Fruit fly (Drosophila melanogaster): ENCODE data around the gene Tsen34.
A peak's percentile ranks its signal among the peaks of the same experiment; 100 is the strongest.

Gene Tsen34

dm6 chr3L:14759984-14760626 is 1.5 kb downstream of the Tsen34 start:
- TF ChIP-seq sage (GFP tag; optimal IDR thresholded peaks at IDR 0.05) = peak; percentile 13
- no peak for TF ChIP-seq brk (GFP tag; optimal IDR thresholded peaks at IDR 0.05)
- no peak for TF ChIP-seq Vsx2 (GFP tag; optimal IDR thresholded peaks at IDR 0.05; ENCODE audit: partially characterized antibody)
- TF ChIP-seq dmrt93B (GFP tag; optimal IDR thresholded peaks at IDR 0.05) = no peak
- no peak for TF ChIP-seq GATAd (GFP tag; optimal IDR thresholded peaks at IDR 0.05)
- peak; percentile 27 for TF ChIP-seq Hnf4 (GFP tag; optimal IDR thresholded peaks at IDR 0.05)
- TF ChIP-seq br (GFP tag; optimal IDR thresholded peaks at IDR 0.05) = peak; percentile 47
- TF ChIP-seq usp (GFP tag; optimal IDR thresholded peaks at IDR 0.05) = no peak
- no peak for TF ChIP-seq pan (optimal IDR thresholded peaks at IDR 0.05)
- TF ChIP-seq CG9705 (GFP tag; optimal IDR thresholded peaks at IDR 0.05) = no peak
- no peak for TF ChIP-seq Hr78 (GFP tag; optimal IDR thresholded peaks at IDR 0.05)
- peak; percentile 37 for TF ChIP-seq rgr (GFP tag; optimal IDR thresholded peaks at IDR 0.05)
- TF ChIP-seq h (GFP tag; optimal IDR thresholded peaks at IDR 0.05) = peak; percentile 34
- TF ChIP-seq CG32264 (GFP tag; optimal IDR thresholded peaks at IDR 0.05) = no peak
- TF ChIP-seq foxo (GFP tag; optimal IDR thresholded peaks at IDR 0.05) = peak in 1 of 2 experiments; percentile 54
- no peak for TF ChIP-seq psq (GFP tag; optimal IDR thresholded peaks at IDR 0.05)
- TF ChIP-seq Abd-B (GFP tag; optimal IDR thresholded peaks at IDR 0.05) = no peak
- TF ChIP-seq tai (GFP tag; optimal IDR thresholded peaks at IDR 0.05) = peak; percentile 52
- TF ChIP-seq Jra (GFP tag; optimal IDR thresholded peaks at IDR 0.05) = peak; percentile 49
- TF ChIP-seq HLH106 (tag; optimal IDR thresholded peaks at IDR 0.05) = no peak
- no peak for TF ChIP-seq woc (GFP tag; optimal IDR thresholded peaks at IDR 0.05)
- TF ChIP-seq fru (GFP tag; optimal IDR thresholded peaks at IDR 0.05) = peak; percentile 57
- peak; percentile 76 to 85 for TF ChIP-seq dl (GFP tag; optimal IDR thresholded peaks at IDR 0.05; ENCODE audit: insufficient read depth in 1 of 2, partially characterized antibody in 2 of 2)
- no peak for TF ChIP-seq Dfd (GFP tag; optimal IDR thresholded peaks at IDR 0.05)
- TF ChIP-seq Rel (GFP tag; optimal IDR thresholded peaks at IDR 0.05) = no peak
- no peak for TF ChIP-seq Rel (tag; optimal IDR thresholded peaks at IDR 0.05)
- no peak for TF ChIP-seq Mio (GFP tag; optimal IDR thresholded peaks at IDR 0.05)
- TF ChIP-seq Hr83 (GFP tag; optimal IDR thresholded peaks at IDR 0.05; ENCODE audit: poor library complexity, severe bottlenecking) = peak; percentile 35
- TF ChIP-seq OdsH (GFP tag; optimal IDR thresholded peaks at IDR 0.05) = no peak
- peak; percentile 91 for TF ChIP-seq Dif (GFP tag; optimal IDR thresholded peaks at IDR 0.05; ENCODE audit: partially characterized antibody)
- TF ChIP-seq N (GFP tag; optimal IDR thresholded peaks at IDR 0.05) = no peak
- TF ChIP-seq CrebA (GFP tag; optimal IDR thresholded peaks at IDR 0.05; ENCODE audit: borderline replicate concordance) = no peak
- no peak for TF ChIP-seq jim (GFP tag; optimal IDR thresholded peaks at IDR 0.05)
- TF ChIP-seq dsf (GFP tag; optimal IDR thresholded peaks at IDR 0.05; ENCODE audit: borderline replicate concordance) = no peak
- TF ChIP-seq Myc (optimal IDR thresholded peaks at IDR 0.05) = no peak
- TF ChIP-seq sv (GFP tag; optimal IDR thresholded peaks at IDR 0.05) = peak; percentile 68
- no peak for TF ChIP-seq lola (GFP tag; optimal IDR thresholded peaks at IDR 0.05)
- peak; percentile 22 for TF ChIP-seq Sp1 (GFP tag; optimal IDR thresholded peaks at IDR 0.05)
- TF ChIP-seq ey (GFP tag; optimal IDR thresholded peaks at IDR 0.05) = peak; percentile 49

- peak; percentile 32 for TF ChIP-seq Dif (GFP tag; optimal IDR thresholded peaks at IDR 0.05; ENCODE audit: partially characterized antibody)
- peak; percentile 99 for TF ChIP-seq h (GFP tag; optimal IDR thresholded peaks at IDR 0.05)
- TF ChIP-seq HLH106 (tag; optimal IDR thresholded peaks at IDR 0.05) = peak; percentile 100
- TF ChIP-seq CrebA (GFP tag; optimal IDR thresholded peaks at IDR 0.05; ENCODE audit: borderline replicate concordance) = peak; percentile 95
- TF ChIP-seq CG32264 (GFP tag; optimal IDR thresholded peaks at IDR 0.05) = peak; percentile 95
- peak; percentile 97 for TF ChIP-seq Hnf4 (GFP tag; optimal IDR thresholded peaks at IDR 0.05)
- peak; percentile 92 for TF ChIP-seq Mio (GFP tag; optimal IDR thresholded peaks at IDR 0.05)
- peak; percentile 99 for TF ChIP-seq fru (GFP tag; optimal IDR thresholded peaks at IDR 0.05)
- TF ChIP-seq pan (optimal IDR thresholded peaks at IDR 0.05) = no peak
- peak; percentile 99 for TF ChIP-seq CG9705 (GFP tag; optimal IDR thresholded peaks at IDR 0.05)
- peak; percentile 99 for TF ChIP-seq psq (GFP tag; optimal IDR thresholded peaks at IDR 0.05)
- TF ChIP-seq Dfd (GFP tag; optimal IDR thresholded peaks at IDR 0.05) = peak; percentile 98
- TF ChIP-seq brk (GFP tag; optimal IDR thresholded peaks at IDR 0.05) = peak; percentile 95
- TF ChIP-seq ey (GFP tag; optimal IDR thresholded peaks at IDR 0.05) = peak; percentile 99
- peak; percentile 93 for TF ChIP-seq dsf (GFP tag; optimal IDR thresholded peaks at IDR 0.05; ENCODE audit: borderline replicate concordance)
- TF ChIP-seq Sp1 (GFP tag; optimal IDR thresholded peaks at IDR 0.05) = peak; percentile 99
- TF ChIP-seq br (GFP tag; optimal IDR thresholded peaks at IDR 0.05) = peak; percentile 99
- no peak for TF ChIP-seq N (GFP tag; optimal IDR thresholded peaks at IDR 0.05)
- peak; percentile 90 to 100 for TF ChIP-seq foxo (GFP tag; optimal IDR thresholded peaks at IDR 0.05)
- peak; percentile 98 for TF ChIP-seq tai (GFP tag; optimal IDR thresholded peaks at IDR 0.05)
- no peak for TF ChIP-seq Abd-B (GFP tag; optimal IDR thresholded peaks at IDR 0.05)
- TF ChIP-seq dl (GFP tag; optimal IDR thresholded peaks at IDR 0.05; ENCODE audit: insufficient read depth in 1 of 2, partially characterized antibody in 2 of 2) = peak; percentile 52
- TF ChIP-seq Vsx2 (GFP tag; optimal IDR thresholded peaks at IDR 0.05; ENCODE audit: partially characterized antibody) = no peak
- peak; percentile 91 for TF ChIP-seq GATAd (GFP tag; optimal IDR thresholded peaks at IDR 0.05)
- TF ChIP-seq OdsH (GFP tag; optimal IDR thresholded peaks at IDR 0.05) = peak; percentile 99
- TF ChIP-seq Rel (GFP tag; optimal IDR thresholded peaks at IDR 0.05) = peak; percentile 95
- TF ChIP-seq Rel (tag; optimal IDR thresholded peaks at IDR 0.05) = peak; percentile 96
- peak; percentile 99 for TF ChIP-seq dmrt93B (GFP tag; optimal IDR thresholded peaks at IDR 0.05)
- peak; percentile 99 for TF ChIP-seq woc (GFP tag; optimal IDR thresholded peaks at IDR 0.05)
- TF ChIP-seq usp (GFP tag; optimal IDR thresholded peaks at IDR 0.05) = peak; percentile 22
- TF ChIP-seq Myc (optimal IDR thresholded peaks at IDR 0.05) = no peak
- no peak for TF ChIP-seq Hr83 (GFP tag; optimal IDR thresholded peaks at IDR 0.05; ENCODE audit: poor library complexity, severe bottlenecking)
- no peak for TF ChIP-seq Hr78 (GFP tag; optimal IDR thresholded peaks at IDR 0.05)
- TF ChIP-seq sv (GFP tag; optimal IDR thresholded peaks at IDR 0.05) = peak; percentile 99
- TF ChIP-seq Jra (GFP tag; optimal IDR thresholded peaks at IDR 0.05) = peak; percentile 97
- TF ChIP-seq jim (GFP tag; optimal IDR thresholded peaks at IDR 0.05) = peak; percentile 73
- peak; percentile 99 for TF ChIP-seq sage (GFP tag; optimal IDR thresholded peaks at IDR 0.05)
- TF ChIP-seq rgr (GFP tag; optimal IDR thresholded peaks at IDR 0.05) = peak; percentile 99
- TF ChIP-seq lola (GFP tag; optimal IDR thresholded peaks at IDR 0.05) = no peak
Observed at dm6 chr3L:14759097-14759795, 2.4 kb downstream of the Tsen34 start.
